Worm (Caenorhabditis elegans) whole organism, L3 larva: ENCODE data around the gene Y65A5A.1.

Experiments used
- ama-1 ChIP-seq: fragments of 150-350 bp; optimal IDR thresholded peaks from 2 replicates; lab custom pipeline; 2018
- hmg-11 ChIP-seq: sonication (generic microtip); optimal IDR thresholded peaks from 2 replicates; lab custom pipeline; 2016; ENCODE audit warnings: missing genetic modification characterization, missing compliant biosample characterization
- lin-15B ChIP-seq: fragments of 150-350 bp; optimal IDR thresholded peaks from 2 replicates; lab custom pipeline; 2014; ENCODE audit warnings: missing biosample characterization, missing genetic modification characterization
- lin-39 ChIP-seq: fragments of 150-350 bp; optimal IDR thresholded peaks from 2 replicates; lab custom pipeline; 2018; ENCODE audit warnings: missing biosample characterization, missing genetic modification reagents, missing genetic modification characterization
- nhr-11 ChIP-seq: fragments of 150-350 bp; optimal IDR thresholded peaks from 2 replicates; lab custom pipeline; 2014; ENCODE audit warnings: missing biosample characterization, missing genetic modification characterization
- nhr-12 ChIP-seq: fragments of 150-350 bp; optimal IDR thresholded peaks from 2 replicates; lab custom pipeline; 2014; ENCODE audit warnings: missing biosample characterization, missing genetic modification characterization
- snpc-4 ChIP-seq: fragments of 150-350 bp; optimal IDR thresholded peaks from 2 replicates; lab custom pipeline; 2014; ENCODE audit warnings: missing biosample characterization, missing genetic modification characterization
- unc-39 ChIP-seq: sonication (generic microtip); optimal IDR thresholded peaks from 4 replicates; lab custom pipeline; 2017; ENCODE audit warnings: missing biosample characterization, missing genetic modification characterization
- unc-62 ChIP-seq: fragments of 150-350 bp; sonication (generic microtip); optimal IDR thresholded peaks from 4 replicates; lab custom pipeline; 2014; ENCODE audit warnings: missing biosample characterization, missing genetic modification reagents, missing genetic modification characterization
- zag-1 ChIP-seq: fragments of 150-350 bp; optimal IDR thresholded peaks from 2 replicates; lab custom pipeline; 2014; ENCODE audit warnings: missing biosample characterization, missing genetic modification characterization

DNA sequence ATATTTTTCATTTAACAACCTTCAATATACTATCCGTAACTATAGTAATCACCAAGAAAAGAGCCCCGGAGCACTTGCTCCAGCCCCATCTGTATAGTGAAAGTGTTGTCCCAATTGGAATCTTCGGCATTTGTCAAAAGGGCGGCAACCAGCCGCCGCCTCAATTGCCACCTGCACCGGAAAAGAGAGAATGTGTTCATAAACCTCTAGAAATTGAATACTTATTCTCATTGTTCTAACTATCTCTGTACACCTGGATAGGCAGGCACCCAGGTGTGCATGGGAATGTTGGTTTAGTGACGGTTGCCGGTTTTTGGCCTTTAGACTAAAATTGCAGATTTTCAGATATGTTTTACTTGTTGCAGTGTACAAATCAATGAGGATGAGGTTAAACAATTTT lies 21.7 kb downstream of the Y65A5A.1 start:
- TF ChIP-seq lin-15B (no peak), nhr-12 (tag; lab: Kevin White, UChicago) (no peak), unc-62 (no peak), ama-1 (no peak), hmg-11 (tag; lab: Kevin White, UChicago) (no peak), snpc-4 (tag; lab: Kevin White, UChicago) (no peak), nhr-11 (no peak), zag-1 (no peak), lin-39 (tag; lab: Kevin White, UChicago) (no peak), unc-39 (tag; lab: Kevin White, UChicago) (no peak)
